Fruit fly (Drosophila melanogaster) whole organism, wandering third instar larva: ENCODE measurements around the gene CG6839.

Source experiments
- Abd-B ChIP-seq: fragments of >200 bp; optimal IDR thresholded peaks from 2 replicates; lab custom pipeline; 2017; ENCODE audit warnings: missing biosample characterization, missing genetic modification characterization
- CG32264 ChIP-seq: fragments of 200-800 bp; sonication (Bioruptor generic); optimal IDR thresholded peaks from 2 replicates; lab custom pipeline; 2016; ENCODE audit warnings: missing biosample characterization, missing genetic modification characterization
- Dfd ChIP-seq: fragments of >200 bp; optimal IDR thresholded peaks from 2 replicates; lab custom pipeline; 2017; ENCODE audit warnings: missing biosample characterization, missing genetic modification characterization
- Dif ChIP-seq: fragments of 200-275, 200-300 bp; sonication (Bioruptor generic); optimal IDR thresholded peaks from 2 replicates; lab custom pipeline; 2018; ENCODE audit warnings: missing biosample characterization, missing genetic modification characterization; ENCODE audit not compliant: partially characterized antibody
- HLH106 ChIP-seq: fragments of 200-800 bp; optimal IDR thresholded peaks from 3 replicates; lab custom pipeline; 2019; ENCODE audit warnings: missing biosample characterization, mild to moderate bottlenecking, missing genetic modification characterization, moderate library complexity
- Hnf4 ChIP-seq: fragments of 200-800 bp; sonication (Bioruptor generic); optimal IDR thresholded peaks from 2 replicates; lab custom pipeline; 2016; ENCODE audit warnings: missing biosample characterization, mild to moderate bottlenecking, missing genetic modification characterization
- Hr83 ChIP-seq: fragments of 200-300 bp; sonication (Bioruptor generic); optimal IDR thresholded peaks from 2 replicates; lab custom pipeline; 2016; ENCODE audit warnings: missing biosample characterization, mild to moderate bottlenecking, missing genetic modification characterization, moderate library complexity; ENCODE audit not compliant: poor library complexity, severe bottlenecking
- Jra ChIP-seq: sonication (Bioruptor generic); optimal IDR thresholded peaks from 2 replicates; lab custom pipeline; 2016; ENCODE audit warnings: missing biosample characterization, missing genetic modification characterization
- Mio ChIP-seq: sonication (Bioruptor generic); optimal IDR thresholded peaks from 2 replicates; lab custom pipeline; 2016; ENCODE audit warnings: missing biosample characterization, missing genetic modification characterization
- Myc ChIP-seq: fragments of >200 bp; optimal IDR thresholded peaks from 2 replicates; lab custom pipeline; 2017
- OdsH ChIP-seq: fragments of 200-800 bp; sonication (Bioruptor generic); optimal IDR thresholded peaks from 2 replicates; lab custom pipeline; 2016; ENCODE audit warnings: missing biosample characterization, mild to moderate bottlenecking, missing genetic modification characterization
- Rel ChIP-seq, 2 experiments: fragments of 200-800 bp; sonication (Bioruptor generic) in 1 of 2; optimal IDR thresholded peaks; 2 replicates in 1 of 2; 3 replicates in 1 of 2; lab custom pipeline; 2016 to 2019; ENCODE audit warnings: mild to moderate bottlenecking in 2 of 2, missing biosample characterization in 2 of 2, missing genetic modification characterization in 2 of 2, moderate library complexity in 1 of 2
- Sp1 ChIP-seq: fragments of 200-800 bp; sonication (Bioruptor generic); optimal IDR thresholded peaks from 3 replicates; lab custom pipeline; 2019; ENCODE audit warnings: missing biosample characterization, mild to moderate bottlenecking, missing genetic modification characterization, moderate library complexity
- Vsx2 ChIP-seq: fragments of 200-300, 225-300 bp; sonication (Bioruptor generic); optimal IDR thresholded peaks from 2 replicates; lab custom pipeline; 2018; ENCODE audit warnings: missing biosample characterization, missing genetic modification characterization; ENCODE audit not compliant: partially characterized antibody
- br ChIP-seq: fragments of 200-800 bp; sonication (Bioruptor generic); optimal IDR thresholded peaks from 2 replicates; lab custom pipeline; 2016; ENCODE audit warnings: missing biosample characterization, missing genetic modification characterization
- brk ChIP-seq: fragments of 200-800 bp; sonication (Bioruptor generic); optimal IDR thresholded peaks from 2 replicates; lab custom pipeline; 2016; ENCODE audit warnings: missing biosample characterization, mild to moderate bottlenecking, missing genetic modification characterization
- dl ChIP-seq, 2 experiments: fragments of 175-275, 200-275 bp in 1 of 2; fragments of 200-275 bp in 1 of 2; sonication (Bioruptor generic); optimal IDR thresholded peaks; lab custom pipeline; 2018; ENCODE audit warnings: mild to moderate bottlenecking in 2 of 2, missing biosample characterization in 2 of 2, missing genetic modification characterization in 2 of 2, moderate library complexity in 2 of 2; ENCODE audit not compliant: partially characterized antibody in 2 of 2, insufficient read depth in 1 of 2
- dmrt93B ChIP-seq: fragments of 200-800 bp; sonication (Bioruptor generic); optimal IDR thresholded peaks from 2 replicates; lab custom pipeline; 2018; ENCODE audit warnings: missing biosample characterization, mild to moderate bottlenecking, missing genetic modification characterization
- ey ChIP-seq: fragments of 200-800 bp; sonication (Bioruptor generic); optimal IDR thresholded peaks from 2 replicates; lab custom pipeline; 2016; ENCODE audit warnings: missing biosample characterization, missing genetic modification characterization
- foxo ChIP-seq, 2 experiments: fragments of 200-800 bp; sonication (Bioruptor generic); optimal IDR thresholded peaks; 2 replicates in 1 of 2; 3 replicates in 1 of 2; lab custom pipeline; 2016 to 2017; ENCODE audit warnings: missing biosample characterization in 2 of 2, missing genetic modification characterization in 2 of 2
- fru ChIP-seq: fragments of 200-800 bp; sonication (Bioruptor generic); optimal IDR thresholded peaks from 3 replicates; lab custom pipeline; 2016; ENCODE audit warnings: missing biosample characterization, mild to moderate bottlenecking, missing genetic modification characterization
- h ChIP-seq: fragments of 200-800 bp; sonication (Bioruptor generic); optimal IDR thresholded peaks from 3 replicates; lab custom pipeline; 2016; ENCODE audit warnings: missing biosample characterization, mild to moderate bottlenecking, missing genetic modification characterization
- pan ChIP-seq: fragments of >200 bp; optimal IDR thresholded peaks from 2 replicates; lab custom pipeline; 2017
- psq ChIP-seq: fragments of 200-800 bp; sonication (Bioruptor generic); optimal IDR thresholded peaks from 3 replicates; lab custom pipeline; 2017; ENCODE audit warnings: missing biosample characterization, mild to moderate bottlenecking, missing genetic modification characterization, moderate library complexity
- rgr ChIP-seq: fragments of 200-800 bp; sonication (Bioruptor generic); optimal IDR thresholded peaks from 3 replicates; lab custom pipeline; 2016; ENCODE audit warnings: missing biosample characterization, mild to moderate bottlenecking, missing genetic modification characterization
- sage ChIP-seq: fragments of 200-800 bp; sonication (Bioruptor generic); optimal IDR thresholded peaks from 2 replicates; lab custom pipeline; 2016; ENCODE audit warnings: missing biosample characterization, mild to moderate bottlenecking, missing genetic modification characterization
- sv ChIP-seq: fragments of 200-800 bp; sonication (Bioruptor generic); optimal IDR thresholded peaks from 3 replicates; lab custom pipeline; 2016; ENCODE audit warnings: missing biosample characterization, missing genetic modification characterization
- tai ChIP-seq: sonication (Bioruptor generic); optimal IDR thresholded peaks from 2 replicates; lab custom pipeline; 2016; ENCODE audit warnings: missing biosample characterization, missing genetic modification characterization
- usp ChIP-seq: fragments of >200 bp; optimal IDR thresholded peaks from 2 replicates; lab custom pipeline; 2017; ENCODE audit warnings: missing biosample characterization, missing genetic modification characterization
- woc ChIP-seq: sonication (Bioruptor generic); optimal IDR thresholded peaks from 2 replicates; lab custom pipeline; 2016; ENCODE audit warnings: missing biosample characterization, mild to moderate bottlenecking, missing genetic modification characterization

The CG6839 gene

dm6 chr3L:18901411-18901810 is 16.0 kb upstream of the CG6839 start, which contains the start of the genes arx and CG6843:
Gene arx (minus strand): TSS chr3L:18901554.
Gene CG6843 (plus strand): TSS chr3L:18901594.
- TF ChIP-seq ey (GFP tag; lab: Kevin White, UChicago) (no peak), usp (GFP tag; lab: Kevin White, UChicago) (no peak), Jra (GFP tag; lab: Kevin White, UChicago) (no peak), brk (GFP tag; lab: Kevin White, UChicago) (no peak), Sp1 (GFP tag; lab: Kevin White, UChicago) (no peak), Mio (GFP tag; lab: Kevin White, UChicago) (no peak), tai (GFP tag; lab: Kevin White, UChicago) (no peak), Dfd (GFP tag; lab: Kevin White, UChicago) (no peak), Hr83 (GFP tag; lab: Kevin White, UChicago) (peak; percentile 33), Hnf4 (GFP tag; lab: Kevin White, UChicago) (no peak), rgr (GFP tag; lab: Kevin White, UChicago) (peak; percentile 22), br (no peak), h (GFP tag; lab: Kevin White, UChicago) (no peak), fru (peak; percentile 35), Rel (GFP tag; optimal IDR thresholded peaks at IDR 0.05; lab: Kevin White, UChicago) (no peak), Rel (tag; optimal IDR thresholded peaks at IDR 0.05; lab: Kevin White, UChicago) (peak; percentile 91), sage (GFP tag; lab: Kevin White, UChicago) (no peak), Vsx2 (GFP tag; lab: Kevin White, UChicago) (no peak), psq (GFP tag; lab: Kevin White, UChicago) (peak; percentile 54)

DNA sequence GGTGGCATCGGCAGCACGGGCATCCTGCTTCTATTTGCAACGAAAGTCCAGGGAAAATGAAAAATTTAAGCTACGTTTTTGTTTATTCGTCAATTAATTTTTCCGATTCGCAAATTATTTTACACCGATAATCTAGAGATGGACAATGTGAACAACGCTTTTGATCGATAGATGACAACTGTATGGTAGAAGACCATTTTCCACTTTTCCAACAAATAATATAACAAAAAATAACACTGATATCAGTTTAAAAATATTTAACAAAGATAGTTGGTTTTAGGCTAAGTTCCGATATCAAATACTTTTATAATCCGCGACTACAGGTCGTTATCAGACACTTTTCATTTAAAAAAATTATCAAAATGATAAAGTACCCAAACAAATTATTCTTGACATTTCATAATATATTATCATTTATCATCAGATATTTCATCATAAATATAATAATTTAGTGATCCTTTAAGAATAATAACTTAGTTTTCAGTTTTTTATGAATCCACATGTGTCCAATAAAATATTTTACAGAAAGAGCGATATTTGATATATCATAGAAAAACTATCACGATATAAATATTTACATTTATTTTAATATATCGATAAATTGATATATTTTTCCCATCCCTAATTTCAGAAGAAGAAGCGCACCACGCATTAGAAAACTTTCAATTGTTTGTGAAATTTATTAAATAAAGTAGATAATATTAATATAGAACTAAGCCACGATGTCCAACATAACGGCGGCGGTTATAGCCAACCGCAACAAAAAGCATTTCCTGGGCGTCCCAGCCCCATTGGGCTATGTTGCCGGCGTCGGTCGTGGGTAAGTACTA is 12.4 kb upstream of the CG6839 start, which contains the start of the genes CSN1b and Prp6:
TSS of gene CSN1b (minus strand) at position 159 of the 830 bp plus-strand sequence.
TSS of gene Prp6 (plus strand) at position 601 of the 830 bp plus-strand sequence.
- peak; percentile 7 for TF ChIP-seq psq (GFP tag; lab: Kevin White, UChicago)
- no peak for TF ChIP-seq Myc (lab: Kevin White, UChicago)
- TF ChIP-seq woc (GFP tag; lab: Kevin White, UChicago), result peak; percentile 46

- TF ChIP-seq Hr83 (GFP tag; lab: Kevin White, UChicago) (no peak), Hnf4 (GFP tag; lab: Kevin White, UChicago) (no peak), sv (GFP tag; lab: Kevin White, UChicago) (no peak), HLH106 (tag; lab: Kevin White, UChicago) (no peak), brk (GFP tag; lab: Kevin White, UChicago) (no peak), psq (GFP tag; lab: Kevin White, UChicago) (no peak), foxo (GFP tag; optimal IDR thresholded peaks at IDR 0.05; lab: Kevin White, UChicago) (no peak), rgr (GFP tag; lab: Kevin White, UChicago) (no peak), Dif (GFP tag; lab: Kevin White, UChicago) (no peak), Abd-B (GFP tag; lab: Kevin White, UChicago) (no peak), tai (GFP tag; lab: Kevin White, UChicago) (no peak), Rel (GFP tag; optimal IDR thresholded peaks at IDR 0.05; lab: Kevin White, UChicago) (no peak), Rel (tag; optimal IDR thresholded peaks at IDR 0.05; lab: Kevin White, UChicago) (no peak), br (no peak), Dfd (GFP tag; lab: Kevin White, UChicago) (no peak), dl (GFP tag; optimal IDR thresholded peaks at IDR 0.05; lab: Kevin White, UChicago; ENCODE audit: insufficient read depth in 1 of 2, partially characterized antibody in 2 of 2) (no peak), pan (lab: Kevin White, UChicago) (no peak), CG32264 (GFP tag; lab: Kevin White, UChicago) (no peak), dmrt93B (GFP tag; lab: Kevin White, UChicago) (no peak), h (GFP tag; lab: Kevin White, UChicago) (no peak), OdsH (no peak)
Measured at dm6 chr3L:18911082-18911481, 6.3 kb upstream of the CG6839 start, which contains the start of gene Ir75d. Gene Ir75d (minus strand): TSS chr3L:18911182.
